Fruit fly (Drosophila melanogaster): Measurements from ENCODE around the gene CG15533.

Gene CG15533

DNA sequence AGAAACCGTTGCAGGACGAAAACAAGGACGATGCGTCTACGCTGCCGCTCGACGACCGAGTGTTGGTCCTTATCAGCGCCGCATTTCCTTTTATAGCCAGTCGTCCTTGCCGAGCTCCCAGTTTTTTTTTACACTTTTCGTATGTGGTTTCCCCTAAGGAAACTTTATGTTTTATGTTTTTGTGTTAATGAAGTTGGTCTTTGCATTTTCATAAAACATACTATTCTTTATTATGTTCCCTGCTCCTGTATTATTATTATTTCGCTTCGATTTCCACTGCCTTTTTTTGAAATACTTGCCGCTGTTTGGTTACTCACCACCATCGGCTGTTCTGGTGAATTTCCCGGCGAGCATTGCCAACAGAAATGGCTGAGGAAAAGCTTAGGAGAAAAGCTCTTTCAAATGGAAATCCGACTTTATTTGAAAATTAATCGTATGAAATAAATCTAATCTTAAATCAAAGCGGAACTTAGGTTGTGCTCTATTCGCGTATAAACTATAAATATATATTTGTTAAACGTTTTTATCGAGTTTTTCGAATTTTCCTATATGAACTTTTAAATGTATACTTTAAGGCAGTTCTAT is 15.0 kb downstream of the CG15533 start, which contains the start of gene CG15537:
CG15537 (minus strand) TSS at position 51 of the 585 bp plus-strand sequence.
- TF ChIP-seq CG12768 (GFP tag; optimal IDR thresholded peaks at IDR 0.05): no peak
- TF ChIP-seq CG33017 (tag; optimal IDR thresholded peaks at IDR 0.05): no peak
- no peak for TF ChIP-seq ovo (GFP tag; optimal IDR thresholded peaks at IDR 0.05)
- TF ChIP-seq CG1620 (GFP tag; optimal IDR thresholded peaks at IDR 0.05): no peak
- TF ChIP-seq Hr96 (GFP tag; optimal IDR thresholded peaks at IDR 0.05): no peak
- peak; percentile 86 for TF ChIP-seq kay (GFP tag; ENCODE audit: borderline replicate concordance)

dm6 chr3R:30444946-30445345 is 16.3 kb downstream of the CG15533 start, which contains the start of gene Osi23:
Gene Osi23 (minus strand): TSS chr3R:30445046.
- TF ChIP-seq CG1620 (GFP tag; optimal IDR thresholded peaks at IDR 0.05): no peak
- TF ChIP-seq Hr96 (GFP tag; optimal IDR thresholded peaks at IDR 0.05): no peak
- no peak for TF ChIP-seq CG14711 (tag; optimal IDR thresholded peaks at IDR 0.05)
- no peak for TF ChIP-seq cic (GFP tag; optimal IDR thresholded peaks at IDR 0.05)
- TF ChIP-seq toe (GFP tag; optimal IDR thresholded peaks at IDR 0.05): no peak
- no peak for TF ChIP-seq kay (GFP tag; ENCODE audit: borderline replicate concordance)
- no peak for TF ChIP-seq Mnt (GFP tag; optimal IDR thresholded peaks at IDR 0.05)

- TF ChIP-seq kay (GFP tag; ENCODE audit: borderline replicate concordance) (peak; percentile 40), CG5204 (GFP tag; optimal IDR thresholded peaks at IDR 0.05) (no peak), CG7101 (tag; optimal IDR thresholded peaks at IDR 0.05) (no peak)
These were observed 20.8 kb downstream of the CG15533 start for dm6 chr3R:30449446-30449845.

DNA sequence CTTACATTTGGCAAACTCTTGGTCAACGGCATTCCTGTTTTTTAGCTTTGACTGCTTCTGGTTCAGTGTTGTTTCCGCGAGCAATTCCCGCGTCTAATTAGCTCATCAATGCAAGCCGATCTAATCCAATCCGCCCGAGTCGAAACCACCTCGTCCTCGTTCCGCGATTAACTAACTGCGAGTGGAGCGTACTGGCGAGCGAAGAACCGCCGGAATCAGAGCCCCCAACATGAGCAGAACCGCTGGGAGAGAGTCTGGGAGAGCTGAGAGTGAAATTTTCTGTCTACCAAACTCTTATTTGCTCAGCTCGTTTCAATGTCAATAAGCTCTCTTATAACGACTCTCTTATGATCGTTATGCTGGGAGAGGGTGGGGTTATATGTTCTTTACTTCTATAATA is 21.6 kb downstream of the CG15533 start:
- TF ChIP-seq cnc (optimal IDR thresholded peaks at IDR 0.05) (no peak), kay (GFP tag; ENCODE audit: borderline replicate concordance) (peak; percentile 96), pad (GFP tag; optimal IDR thresholded peaks at IDR 0.05) (peak; percentile 25), Crg-1 (GFP tag; optimal IDR thresholded peaks at IDR 0.05) (peak; percentile 81), cic (GFP tag; optimal IDR thresholded peaks at IDR 0.05) (peak; percentile 72), toe (GFP tag; optimal IDR thresholded peaks at IDR 0.05) (peak; percentile 38), CG14711 (tag; optimal IDR thresholded peaks at IDR 0.05) (no peak), ovo (GFP tag; optimal IDR thresholded peaks at IDR 0.05) (peak; percentile 89), CG1620 (GFP tag; optimal IDR thresholded peaks at IDR 0.05) (peak; percentile 87), CG7101 (tag; optimal IDR thresholded peaks at IDR 0.05) (peak; percentile 61), CG12768 (GFP tag; optimal IDR thresholded peaks at IDR 0.05) (peak; percentile 41), CG11617 (GFP tag; optimal IDR thresholded peaks at IDR 0.05) (peak; percentile 73), Hr96 (GFP tag; optimal IDR thresholded peaks at IDR 0.05) (peak; percentile 67), Clk (GFP tag; optimal IDR thresholded peaks at IDR 0.05) (peak; percentile 18), bab1 (GFP tag; optimal IDR thresholded peaks at IDR 0.05) (peak; percentile 75), CG5204 (GFP tag; optimal IDR thresholded peaks at IDR 0.05) (peak; percentile 73), CG33017 (tag; optimal IDR thresholded peaks at IDR 0.05) (peak; percentile 4), CG7045 (GFP tag; optimal IDR thresholded peaks at IDR 0.05) (peak; percentile 47), Mnt (GFP tag; optimal IDR thresholded peaks at IDR 0.05) (peak; percentile 93), tj (GFP tag; optimal IDR thresholded peaks at IDR 0.05) (peak; percentile 45)

DNA sequence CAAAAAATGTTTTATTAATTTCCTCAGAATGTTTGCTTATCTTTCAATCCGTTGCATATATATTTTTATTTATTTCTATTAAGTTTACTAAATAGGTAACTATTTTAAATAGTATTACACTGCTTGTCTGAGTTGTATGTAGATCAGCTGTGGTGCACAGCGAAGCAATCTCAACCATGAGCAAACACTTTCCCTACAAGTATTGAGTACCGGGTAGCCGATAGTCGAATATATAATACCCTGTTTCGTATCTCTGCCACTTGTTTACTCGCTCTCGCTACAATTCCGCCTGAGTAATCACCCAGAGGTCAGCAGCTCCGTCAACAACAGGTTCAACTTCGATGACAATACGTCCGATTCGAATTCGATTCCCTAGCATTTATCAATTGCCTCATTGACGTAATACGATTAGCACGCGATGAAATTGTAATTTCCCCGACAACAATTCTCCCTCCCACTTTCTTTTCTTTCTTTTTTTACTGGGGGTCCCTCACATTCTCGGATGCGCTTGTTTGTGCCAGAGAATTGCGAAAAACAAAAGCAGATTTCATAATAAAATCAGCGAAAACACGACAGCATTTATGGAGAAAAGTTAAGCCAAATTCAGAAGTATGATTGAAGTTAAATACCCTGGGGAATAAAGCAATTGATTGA is 22.2 kb downstream of the CG15533 start:
- no peak for TF ChIP-seq CG33017 (tag; optimal IDR thresholded peaks at IDR 0.05)
- peak; percentile 87 for TF ChIP-seq kay (GFP tag; ENCODE audit: borderline replicate concordance)

- no peak for TF ChIP-seq Crg-1 (GFP tag; optimal IDR thresholded peaks at IDR 0.05)
- no peak for TF ChIP-seq CG14711 (tag; optimal IDR thresholded peaks at IDR 0.05)
- peak; percentile 67 for TF ChIP-seq kay (GFP tag; ENCODE audit: borderline replicate concordance)
These were observed 24.6 kb downstream of the CG15533 start for dm6 chr3R:30453236-30453635.

DNA sequence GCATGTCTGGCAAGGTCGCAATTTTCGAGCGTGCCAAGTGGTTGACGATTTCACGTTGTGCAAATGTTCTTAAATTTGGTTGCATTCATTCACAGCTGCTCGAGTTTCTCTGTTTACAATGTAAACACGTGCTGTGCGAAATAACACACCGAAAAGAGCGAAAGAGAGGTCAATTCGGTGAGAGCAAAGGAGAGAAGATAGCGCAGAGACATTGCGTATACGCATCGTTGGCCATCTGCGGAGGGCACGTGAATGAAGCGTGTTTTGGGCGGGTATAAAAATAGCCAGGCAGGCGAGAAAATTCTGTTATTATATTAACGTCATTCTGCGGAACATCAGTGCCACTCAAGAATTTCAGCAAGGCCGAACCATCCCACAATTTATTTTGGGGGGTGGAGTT is 25.8 kb downstream of the CG15533 start:
- TF ChIP-seq CG14711 (tag; optimal IDR thresholded peaks at IDR 0.05) (no peak), bab1 (GFP tag; optimal IDR thresholded peaks at IDR 0.05) (no peak), tj (GFP tag; optimal IDR thresholded peaks at IDR 0.05) (no peak), ovo (GFP tag; optimal IDR thresholded peaks at IDR 0.05) (no peak), CG7045 (GFP tag; optimal IDR thresholded peaks at IDR 0.05) (no peak), Hr96 (GFP tag; optimal IDR thresholded peaks at IDR 0.05) (no peak), CG33017 (tag; optimal IDR thresholded peaks at IDR 0.05) (no peak), CG1620 (GFP tag; optimal IDR thresholded peaks at IDR 0.05) (no peak), CG11617 (GFP tag; optimal IDR thresholded peaks at IDR 0.05) (no peak), pad (GFP tag; optimal IDR thresholded peaks at IDR 0.05) (peak; percentile 17), cnc (optimal IDR thresholded peaks at IDR 0.05) (no peak), Crg-1 (GFP tag; optimal IDR thresholded peaks at IDR 0.05) (no peak), CG7101 (tag; optimal IDR thresholded peaks at IDR 0.05) (no peak), toe (GFP tag; optimal IDR thresholded peaks at IDR 0.05) (no peak), cic (GFP tag; optimal IDR thresholded peaks at IDR 0.05) (peak; percentile 41), Clk (GFP tag; optimal IDR thresholded peaks at IDR 0.05) (no peak), Mnt (GFP tag; optimal IDR thresholded peaks at IDR 0.05) (peak; percentile 50), CG5204 (GFP tag; optimal IDR thresholded peaks at IDR 0.05) (no peak), kay (GFP tag; ENCODE audit: borderline replicate concordance) (peak; percentile 44), CG12768 (GFP tag; optimal IDR thresholded peaks at IDR 0.05) (no peak)
